Fruit fly (Drosophila melanogaster) whole organism, adult: Measurements from ENCODE around the gene Psf1.

ENCODE experiments used
- CG11617 ChIP-seq: fragments of 200-800 bp; sonication (Bioruptor generic); optimal IDR thresholded peaks from 2 replicates; lab custom pipeline; 2017; ENCODE audit warnings: mild to moderate bottlenecking, missing biosample characterization, missing genetic modification reagents, missing genetic modification characterization
- CG33017 ChIP-seq: fragments of 200-800 bp; sonication (Bioruptor generic); optimal IDR thresholded peaks from 2 replicates; lab custom pipeline; 2018; ENCODE audit warnings: missing biosample characterization, mild to moderate bottlenecking, missing genetic modification characterization, moderate library complexity
- CG5204 ChIP-seq: fragments of 200-800 bp; sonication (Bioruptor generic); optimal IDR thresholded peaks from 2 replicates; lab custom pipeline; 2016; ENCODE audit warnings: missing biosample characterization, missing genetic modification characterization
- CG7101 ChIP-seq: fragments of 200-800 bp; sonication (Bioruptor generic); optimal IDR thresholded peaks from 2 replicates; lab custom pipeline; 2018; ENCODE audit warnings: missing biosample characterization, mild to moderate bottlenecking, missing genetic modification characterization, moderate library complexity
- Clk ChIP-seq: fragments of 200-800 bp; sonication (Bioruptor generic); optimal IDR thresholded peaks from 2 replicates; lab custom pipeline; 2017; ENCODE audit warnings: missing biosample characterization, missing genetic modification characterization
- Hr96 ChIP-seq: fragments of 200-800 bp; sonication (Bioruptor generic); optimal IDR thresholded peaks from 2 replicates; lab custom pipeline; 2016; ENCODE audit warnings: missing biosample characterization, missing genetic modification characterization
- Mnt ChIP-seq: fragments of 200-800 bp; sonication (Bioruptor generic); optimal IDR thresholded peaks from 2 replicates; lab custom pipeline; 2016; ENCODE audit warnings: missing biosample characterization, mild to moderate bottlenecking, missing genetic modification characterization
- cnc ChIP-seq, 2 experiments: fragments of >200 bp; optimal IDR thresholded peaks; 2 replicates each; lab custom pipeline; 2017
- kay ChIP-seq: fragments of 200-800 bp; sonication (Bioruptor generic); peaks from one replicate; lab custom pipeline; 2016; ENCODE audit warnings: missing biosample characterization, missing genetic modification characterization, borderline replicate concordance
- ovo ChIP-seq: fragments of 200-800 bp; sonication (Bioruptor generic); optimal IDR thresholded peaks from 2 replicates; lab custom pipeline; 2016; ENCODE audit warnings: missing biosample characterization, missing genetic modification characterization
- tj ChIP-seq: fragments of 200-800 bp; sonication (Bioruptor generic); optimal IDR thresholded peaks from 3 replicates; lab custom pipeline; 2017; ENCODE audit warnings: missing biosample characterization, mild to moderate bottlenecking, missing genetic modification characterization, moderate library complexity

dm6 chr3L:1208206-1208605, 39.3 kb downstream of the Psf1 start:
- TF ChIP-seq Hr96 (GFP tag; lab: Kevin White, UChicago): no peak
- no peak for TF ChIP-seq cnc (optimal IDR thresholded peaks at IDR 0.05; lab: Kevin White, UChicago)
- TF ChIP-seq CG11617 (GFP tag; lab: Kevin White, UChicago): no peak
- TF ChIP-seq Clk (GFP tag; lab: Kevin White, UChicago): no peak
- no peak for TF ChIP-seq CG7101 (tag; lab: Kevin White, UChicago)
- no peak for TF ChIP-seq CG5204 (GFP tag; lab: Kevin White, UChicago)
- TF ChIP-seq Mnt (GFP tag; lab: Kevin White, UChicago): no peak
- no peak for TF ChIP-seq kay
- TF ChIP-seq CG33017 (tag; lab: Kevin White, UChicago): no peak
- no peak for TF ChIP-seq ovo (GFP tag; lab: Kevin White, UChicago)
- TF ChIP-seq tj (GFP tag; lab: Kevin White, UChicago): no peak
